Worm (Caenorhabditis elegans): ENCODE results near the gene ugt-32.

DNA sequence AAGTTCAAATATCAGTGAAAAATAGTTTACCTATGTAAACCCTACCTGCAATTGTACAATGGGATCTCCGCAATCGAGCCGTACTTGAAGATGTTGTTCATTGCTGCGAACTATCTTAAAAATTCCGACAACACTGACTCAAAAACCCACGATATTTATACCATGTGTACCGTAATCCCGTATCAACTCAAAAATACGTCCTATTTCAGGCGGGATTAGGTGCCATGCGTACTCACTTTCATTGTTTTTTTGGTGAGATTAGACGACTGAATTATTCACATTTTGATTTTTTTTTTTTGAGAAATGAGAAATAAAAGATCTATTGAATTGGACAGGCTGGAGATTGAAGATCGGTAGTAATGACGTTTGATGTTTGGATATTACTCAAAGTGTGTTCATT lies 43.4 kb downstream of the ugt-32 start, which contains the start of gene srt-30:
- TF ChIP-seq blmp-1 (tag; optimal IDR thresholded peaks at IDR 0.05): no peak
- no peak for TF ChIP-seq elt-1 (tag; optimal IDR thresholded peaks at IDR 0.05; ENCODE audit: borderline replicate concordance, insufficient read depth)
- no peak for TF ChIP-seq ceh-39 (tag; optimal IDR thresholded peaks at IDR 0.05)
- no peak for TF ChIP-seq ham-2 (GFP tag; optimal IDR thresholded peaks at IDR 0.05)
- no peak for TF ChIP-seq unc-62 (GFP tag; optimal IDR thresholded peaks at IDR 0.05)
- no peak for TF ChIP-seq snpc-4 (tag; optimal IDR thresholded peaks at IDR 0.05)
